Worm (Caenorhabditis elegans): ENCODE measurements around the gene B0001.2.

DNA sequence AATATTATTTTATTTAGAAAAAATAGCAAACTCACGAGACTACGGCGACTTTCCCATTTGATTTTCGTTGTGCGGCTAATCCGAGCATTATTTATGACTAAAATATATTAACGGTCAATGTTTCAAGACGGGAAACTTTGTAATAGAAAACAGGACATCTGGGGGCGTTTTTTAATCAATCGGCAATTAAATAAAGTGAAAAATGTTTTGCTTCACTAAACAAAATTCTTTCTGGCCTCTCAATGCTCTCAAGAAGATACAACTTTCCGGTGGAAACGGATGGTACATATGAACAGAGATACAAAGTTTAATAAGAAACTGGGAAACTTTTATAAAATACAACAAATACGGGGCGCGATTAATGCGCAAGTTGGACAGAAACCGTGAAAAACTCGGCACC is at the start of gene B0001.2:
- TF ChIP-seq hmbx-1 (tag; optimal IDR thresholded peaks at IDR 0.05): no peak
- TF ChIP-seq hmg-4 (GFP tag; optimal IDR thresholded peaks at IDR 0.05): no peak
- TF ChIP-seq tra-4 (tag; optimal IDR thresholded peaks at IDR 0.05): no peak
- no peak for TF ChIP-seq ama-1 (optimal IDR thresholded peaks at IDR 0.05)
- no peak for TF ChIP-seq ceh-13 (GFP tag; optimal IDR thresholded peaks at IDR 0.05)
- no peak for TF ChIP-seq tbx-37 (GFP tag; conservative IDR thresholded peaks at IDR 0.05)
- TF ChIP-seq ceh-36 (tag; optimal IDR thresholded peaks at IDR 0.05): no peak
- TF ChIP-seq flt-1 (GFP tag; IDR thresholded peaks at IDR 0.05): no peak
- no peak for TF ChIP-seq tbx-11 (GFP tag; IDR thresholded peaks at IDR 0.05)
- no peak for TF ChIP-seq pes-1 (GFP tag; IDR thresholded peaks at IDR 0.05)
- TF ChIP-seq F13C5.2 (tag; optimal IDR thresholded peaks at IDR 0.05): no peak
- no peak for TF ChIP-seq hnd-1 (tag; optimal IDR thresholded peaks at IDR 0.05)
- no peak for TF ChIP-seq ets-7 (tag; optimal IDR thresholded peaks at IDR 0.05)
- no peak for TF ChIP-seq aly-1 (tag; optimal IDR thresholded peaks at IDR 0.05)

All from whole organism, early embryonic.